Worm (Caenorhabditis elegans) whole organism, mixed stage, embryonic: Measurements from ENCODE around the gene T25B2.3.

ENCODE experiments used
- M03D4.4 ChIP-seq: sonication (generic microtip); optimal IDR thresholded peaks from 2 replicates; lab custom pipeline; 2017; ENCODE audit warnings: mild to moderate bottlenecking, missing genetic modification characterization, missing compliant biosample characterization
- ces-1 ChIP-seq: fragments of 150-350 bp; optimal IDR thresholded peaks from 2 replicates; lab custom pipeline; 2014; ENCODE audit warnings: missing biosample characterization, missing genetic modification reagents, missing genetic modification characterization
- lin-32 ChIP-seq: fragments of 200-800 bp; sonication (Bioruptor generic); optimal IDR thresholded peaks from 2 replicates; lab custom pipeline; 2018; ENCODE audit warnings: mild to moderate bottlenecking, missing genetic modification characterization, missing compliant biosample characterization
- lsy-2 ChIP-seq: fragments of 150-350 bp; optimal IDR thresholded peaks from 2 replicates; lab custom pipeline; 2014; ENCODE audit warnings: missing biosample characterization, missing genetic modification characterization
- mls-2 ChIP-seq: sonication (generic microtip); optimal IDR thresholded peaks from 2 replicates; lab custom pipeline; 2016; ENCODE audit warnings: mild to moderate bottlenecking, missing genetic modification characterization, moderate library complexity, missing compliant biosample characterization
- nhr-12 ChIP-seq: fragments of 150-350 bp; optimal IDR thresholded peaks from 2 replicates; lab custom pipeline; 2014; ENCODE audit warnings: missing biosample characterization, missing genetic modification characterization
- nhr-76 ChIP-seq: sonication (generic microtip); optimal IDR thresholded peaks from 2 replicates; lab custom pipeline; 2017; ENCODE audit warnings: missing biosample characterization, missing genetic modification characterization
- pha-4 ChIP-seq: fragments of 150-350 bp; optimal IDR thresholded peaks from 2 replicates; lab custom pipeline; 2018; ENCODE audit warnings: missing biosample characterization, missing genetic modification reagents, missing genetic modification characterization
- snpc-4 ChIP-seq: fragments of 150-350 bp; optimal IDR thresholded peaks from 2 replicates; lab custom pipeline; 2014; ENCODE audit warnings: missing biosample characterization, missing genetic modification characterization
- tbx-8 ChIP-seq: fragments of 200-800 bp; sonication (Bioruptor generic); optimal IDR thresholded peaks from 2 replicates; lab custom pipeline; 2018; ENCODE audit warnings: mild to moderate bottlenecking, missing genetic modification characterization, moderate library complexity, missing compliant biosample characterization

- TF ChIP-seq M03D4.4 (tag; lab: Kevin White, UChicago), result no peak
- no peak for TF ChIP-seq ces-1 (GFP tag; lab: Kevin White, UChicago)
- TF ChIP-seq mls-2 (tag; lab: Kevin White, UChicago), result no peak
- TF ChIP-seq tbx-8 (GFP tag; lab: Kevin White, UChicago), result no peak
- no peak for TF ChIP-seq nhr-12 (tag; lab: Kevin White, UChicago)
- no peak for TF ChIP-seq nhr-76 (tag; lab: Kevin White, UChicago)
- TF ChIP-seq lin-32 (GFP tag; lab: Kevin White, UChicago), result no peak
- no peak for TF ChIP-seq pha-4
- no peak for TF ChIP-seq lsy-2 (tag; lab: Kevin White, UChicago)
- TF ChIP-seq snpc-4 (tag; lab: Kevin White, UChicago), result no peak
Observed at ce11 chrX:6162037-6162436, 13.9 kb upstream of the T25B2.3 start.
